Worm (Caenorhabditis elegans) whole organism, L4 larva: Measurements from ENCODE around the gene sox-2.

Source experiments
- ceh-28 ChIP-seq: fragments of 150-350 bp; optimal IDR thresholded peaks from 2 replicates; lab custom pipeline; 2014; ENCODE audit warnings: missing biosample characterization, missing genetic modification reagents, missing genetic modification characterization
- zag-1 ChIP-seq: fragments of 150-350 bp; optimal IDR thresholded peaks from 2 replicates; lab custom pipeline; 2014; ENCODE audit warnings: missing biosample characterization, missing genetic modification characterization

DNA sequence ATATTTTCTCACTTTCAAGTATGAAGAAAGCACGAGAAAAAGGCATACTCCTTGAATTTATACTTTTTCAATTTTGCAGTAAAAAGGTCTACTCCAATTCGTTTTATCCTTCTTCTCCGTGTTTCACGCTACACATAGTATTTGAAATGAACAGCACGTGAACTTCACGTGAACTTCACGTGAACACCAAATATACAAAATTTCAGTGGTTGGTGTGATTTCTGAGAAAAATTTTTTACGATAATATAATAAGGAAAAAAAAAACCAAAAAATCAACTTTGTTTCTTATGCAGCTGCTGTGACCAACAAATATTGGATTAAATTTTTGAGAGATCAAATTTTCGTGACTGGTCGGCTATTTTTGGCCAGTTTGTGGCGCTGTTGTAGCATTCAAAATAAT lies 17.1 kb downstream of the sox-2 start:
- TF ChIP-seq ceh-28 (tag; lab: Kevin White, UChicago) (no peak), zag-1 (no peak)
